Fruit fly (Drosophila melanogaster): Measurements from ENCODE around the gene Ttc1.
A peak's percentile ranks its signal among the peaks of the same experiment; 100 is the strongest.

Ttc1 gene

dm6 chr3R:16448378-16449134, 5.7 kb upstream of the Ttc1 start (continued):
- TF ChIP-seq CG14667 (GFP tag; IDR thresholded peaks at IDR 0.05) (peak; percentile 80), CG14050 (GFP tag; IDR thresholded peaks at IDR 0.05) (0 out of 3 replicates have a peak, but pooled peaks have one; percentile 12), CG12744 (GFP tag; optimal IDR thresholded peaks at IDR 0.05) (peak; percentile 35), CG12219 (GFP tag; optimal IDR thresholded peaks at IDR 0.05) (peak; percentile 84), CG9437 (GFP tag; optimal IDR thresholded peaks at IDR 0.05) (peak; percentile 76), CG17912 (GFP tag; optimal IDR thresholded peaks at IDR 0.05) (no peak), stwl (tag; optimal IDR thresholded peaks at IDR 0.05) (no peak), CG5180 (GFP tag; optimal IDR thresholded peaks at IDR 0.05) (no peak), dm (GFP tag; optimal IDR thresholded peaks at IDR 0.05) (peak; percentile 58), amos (GFP tag; IDR thresholded peaks at IDR 0.05; ENCODE audit: partially characterized antibody) (no peak), CG31365 (tag; optimal IDR thresholded peaks at IDR 0.05) (peak; percentile 54), Hand (GFP tag; optimal IDR thresholded peaks at IDR 0.05) (no peak), Pdp1 (GFP tag; optimal IDR thresholded peaks at IDR 0.05) (peak in 1 of 2 experiments; percentile 22), ab (GFP tag; optimal IDR thresholded peaks at IDR 0.05) (no peak), ssp (GFP tag; IDR thresholded peaks at IDR 0.05) (peak; percentile 28), Poxn (GFP tag; IDR thresholded peaks at IDR 0.05) (peak; percentile 8; the same call in 1 of the 2 replicates), klu (GFP tag; IDR thresholded peaks at IDR 0.05) (no peak), CG11504 (tag; optimal IDR thresholded peaks at IDR 0.05) (peak; percentile 53), CG5953 (GFP tag; IDR thresholded peaks at IDR 0.05) (peak; percentile 70), CG7271 (tag; optimal IDR thresholded peaks at IDR 0.05) (no peak), CG9817 (tag; optimal IDR thresholded peaks at IDR 0.05) (peak; percentile 66), Adf1 (GFP tag; IDR thresholded peaks at IDR 0.05) (no peak), bigmax (GFP tag; optimal IDR thresholded peaks at IDR 0.05) (no peak), lola (GFP tag; optimal IDR thresholded peaks at IDR 0.05) (no peak), slbo (GFP tag; IDR thresholded peaks at IDR 0.05) (peak; percentile 80), CG4820 (GFP tag; optimal IDR thresholded peaks at IDR 0.05) (peak; percentile 40), stc (GFP tag; IDR thresholded peaks at IDR 0.05) (peak; percentile 63), sr (GFP tag; IDR thresholded peaks at IDR 0.05) (peak; percentile 62; the same call in 2 of the 3 replicates), eve (GFP tag; optimal IDR thresholded peaks at IDR 0.05) (peak in 1 of 2 experiments; percentile 94), gem (tag; optimal IDR thresholded peaks at IDR 0.05) (peak; percentile 85), vfl (GFP tag; optimal IDR thresholded peaks at IDR 0.05) (no peak), al (GFP tag; IDR thresholded peaks at IDR 0.05) (peak; percentile 54; the same call in 1 of the 2 replicates), bcd (GFP tag; optimal IDR thresholded peaks at IDR 0.05) (peak; percentile 66), H2.0 (GFP tag; IDR thresholded peaks at IDR 0.05) (peak; percentile 87), dysf (GFP tag; IDR thresholded peaks at IDR 0.05) (peak; percentile 76), kah (GFP tag; optimal IDR thresholded peaks at IDR 0.05) (no peak), CG17385 (GFP tag; optimal IDR thresholded peaks at IDR 0.05) (peak; percentile 52), NC2β (GFP tag; optimal IDR thresholded peaks at IDR 0.05) (peak; percentile 51), CG7839 (tag; optimal IDR thresholded peaks at IDR 0.05) (peak; percentile 52), CG17359 (tag; optimal IDR thresholded peaks at IDR 0.05) (peak; percentile 85), CG6791 (GFP tag; IDR thresholded peaks at IDR 0.05; ENCODE audit: partially characterized antibody) (no peak), CG9932 (GFP tag; IDR thresholded peaks at IDR 0.05) (peak; percentile 29; the same call in 1 of the 2 replicates), Med (GFP tag) (peak; percentile 95), CG12104 (GFP tag; optimal IDR thresholded peaks at IDR 0.05) (no peak), Gug (GFP tag; IDR thresholded peaks at IDR 0.05) (peak; percentile 77), CG10209 (GFP tag; optimal IDR thresholded peaks at IDR 0.05) (peak; percentile 51), CG3995 (GFP tag; optimal IDR thresholded peaks at IDR 0.05) (peak; percentile 49), CG15073 (GFP tag; optimal IDR thresholded peaks at IDR 0.05) (no peak), eyg (GFP tag; optimal IDR thresholded peaks at IDR 0.05) (no peak)

Measured in whole organism, embryonic.